Worm (Caenorhabditis elegans) whole organism, L4/young adult: ENCODE results near the gene T23G5.2.

Experiments used
- W03F9.2 ChIP-seq: fragments of 150-350 bp; optimal IDR thresholded peaks from 2 replicates; lab custom pipeline; 2014; ENCODE audit warnings: missing biosample characterization, missing genetic modification characterization
- dao-5 ChIP-seq: sonication (generic microtip); optimal IDR thresholded peaks from 2 replicates; lab custom pipeline; 2016; ENCODE audit warnings: missing genotype, missing genetic modification characterization, moderate library complexity, missing compliant biosample characterization
- him-1 ChIP-seq: sonication (generic microtip); optimal IDR thresholded peaks from 2 replicates; lab custom pipeline; 2016; ENCODE audit warnings: missing genotype, missing genetic modification reagents, missing genetic modification characterization, missing compliant biosample characterization

DNA sequence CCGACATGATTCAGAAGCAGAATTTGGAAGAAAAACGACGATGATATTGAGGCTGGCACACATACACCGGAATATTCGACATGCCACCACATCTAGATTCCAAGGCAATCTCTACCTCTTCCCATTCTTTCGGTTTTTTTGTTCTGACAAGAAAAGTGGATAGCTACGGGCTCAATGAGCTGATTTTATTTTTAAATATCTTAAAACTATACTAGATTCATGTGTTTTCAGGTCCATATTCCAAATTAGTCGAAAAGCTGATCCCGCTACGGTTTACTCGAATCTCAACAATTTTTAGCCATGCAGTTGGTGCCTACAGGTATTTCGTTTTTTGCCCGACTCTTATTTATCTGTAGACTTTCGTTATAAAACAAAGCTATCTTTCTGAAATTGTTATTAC lies 6.5 kb upstream of the T23G5.2 start, which contains the start of gene dat-1:
- no peak for TF ChIP-seq W03F9.2 (tag; lab: Kevin White, UChicago)
- TF ChIP-seq him-1 (tag; lab: Kevin White, UChicago): no peak
- TF ChIP-seq dao-5 (tag; lab: Kevin White, UChicago): no peak
